Fruit fly (Drosophila melanogaster): ENCODE measurements around the gene CG11755.

The CG11755 gene

dm6 chr3R:8676560-8677000 lies at the start of gene CG11755, which contains the start of the genes Unc50 and CG8043:
Gene CG11755 (plus strand): TSS chr3R:8676915.
Gene Unc50 (minus strand): TSS chr3R:8676613.
Gene CG8043 (plus strand): TSS chr3R:8676915.
- TF ChIP-seq ttk (optimal IDR thresholded peaks at IDR 0.05): no peak
- no peak for TF ChIP-seq h (optimal IDR thresholded peaks at IDR 0.05)
- TF ChIP-seq Myc (optimal IDR thresholded peaks at IDR 0.05): no peak
- TF ChIP-seq insv (optimal IDR thresholded peaks at IDR 0.05): no peak
- no peak for TF ChIP-seq psq (optimal IDR thresholded peaks at IDR 0.05)
- no peak for TF ChIP-seq Sin3A (optimal IDR thresholded peaks at IDR 0.05)

- TF ChIP-seq ttk (optimal IDR thresholded peaks at IDR 0.05): no peak
- no peak for TF ChIP-seq h (optimal IDR thresholded peaks at IDR 0.05)
- TF ChIP-seq psq (optimal IDR thresholded peaks at IDR 0.05): no peak
- TF ChIP-seq insv (optimal IDR thresholded peaks at IDR 0.05): no peak
- no peak for TF ChIP-seq Myc (optimal IDR thresholded peaks at IDR 0.05)
- TF ChIP-seq Sin3A (optimal IDR thresholded peaks at IDR 0.05): no peak
Observed at dm6 chr3R:8635778-8636177, 40.9 kb upstream of the CG11755 start, which contains the start of gene Or85e. Gene Or85e (minus strand): TSS chr3R:8635878.

- TF ChIP-seq Myc (optimal IDR thresholded peaks at IDR 0.05): no peak
Observed at dm6 chr3R:8638629-8639028, 38.1 kb upstream of the CG11755 start.

dm6 chr3R:8642376-8642966 lies 34.2 kb upstream of the CG11755 start:
- TF ChIP-seq Myc (optimal IDR thresholded peaks at IDR 0.05) (no peak), insv (optimal IDR thresholded peaks at IDR 0.05) (no peak), Sin3A (optimal IDR thresholded peaks at IDR 0.05) (no peak), ttk (optimal IDR thresholded peaks at IDR 0.05) (no peak), h (optimal IDR thresholded peaks at IDR 0.05) (no peak), psq (optimal IDR thresholded peaks at IDR 0.05) (no peak)

dm6 chr3R:8645580-8646220 lies 31.0 kb upstream of the CG11755 start, which contains the start of gene Cyp313b1:
Gene Cyp313b1 (minus strand): TSS chr3R:8645650.
- TF ChIP-seq ttk (optimal IDR thresholded peaks at IDR 0.05) (no peak), Myc (optimal IDR thresholded peaks at IDR 0.05) (no peak), Sin3A (optimal IDR thresholded peaks at IDR 0.05) (no peak), psq (optimal IDR thresholded peaks at IDR 0.05) (no peak), insv (optimal IDR thresholded peaks at IDR 0.05) (no peak), h (optimal IDR thresholded peaks at IDR 0.05) (no peak)

dm6 chr3R:8650741-8651140 lies 26.0 kb upstream of the CG11755 start, which contains the start of the genes Mkk4 and SLIRP2:
Gene Mkk4 (minus strand): TSS chr3R:8650796.
Gene SLIRP2 (plus strand): TSS chr3R:8651084.
- TF ChIP-seq Myc (optimal IDR thresholded peaks at IDR 0.05) (no peak), Sin3A (optimal IDR thresholded peaks at IDR 0.05) (no peak), psq (optimal IDR thresholded peaks at IDR 0.05) (no peak), ttk (optimal IDR thresholded peaks at IDR 0.05) (no peak), insv (optimal IDR thresholded peaks at IDR 0.05) (no peak), h (optimal IDR thresholded peaks at IDR 0.05) (no peak)

- no peak for TF ChIP-seq insv (optimal IDR thresholded peaks at IDR 0.05)
- TF ChIP-seq psq (optimal IDR thresholded peaks at IDR 0.05): no peak
Observed at dm6 chr3R:8652731-8653130, 24.0 kb upstream of the CG11755 start, which contains the start of the genes Sys1 and Dhod. Gene Sys1 (plus strand): TSS chr3R:8652821. Gene Dhod (minus strand): TSS chr3R:8652916.

- no peak for TF ChIP-seq psq (optimal IDR thresholded peaks at IDR 0.05)
- TF ChIP-seq h (optimal IDR thresholded peaks at IDR 0.05): no peak
- TF ChIP-seq Myc (optimal IDR thresholded peaks at IDR 0.05): no peak
- no peak for TF ChIP-seq insv (optimal IDR thresholded peaks at IDR 0.05)
- no peak for TF ChIP-seq Sin3A (optimal IDR thresholded peaks at IDR 0.05)
- TF ChIP-seq ttk (optimal IDR thresholded peaks at IDR 0.05): no peak
Observed at dm6 chr3R:8654058-8654457, 22.7 kb upstream of the CG11755 start.

dm6 chr3R:8654666-8655065 lies 22.0 kb upstream of the CG11755 start, which contains the start of gene CG42489:
Gene CG42489 (minus strand): TSS chr3R:8654766.
- TF ChIP-seq h (optimal IDR thresholded peaks at IDR 0.05) (no peak), ttk (optimal IDR thresholded peaks at IDR 0.05) (no peak), psq (optimal IDR thresholded peaks at IDR 0.05) (no peak), insv (optimal IDR thresholded peaks at IDR 0.05) (no peak), Myc (optimal IDR thresholded peaks at IDR 0.05) (no peak), Sin3A (optimal IDR thresholded peaks at IDR 0.05) (no peak)

- TF ChIP-seq insv (optimal IDR thresholded peaks at IDR 0.05) (no peak), ttk (optimal IDR thresholded peaks at IDR 0.05) (no peak), psq (optimal IDR thresholded peaks at IDR 0.05) (no peak), Myc (optimal IDR thresholded peaks at IDR 0.05) (no peak)
Observed at dm6 chr3R:8658688-8659087, 18.0 kb upstream of the CG11755 start.

dm6 chr3R:8659200-8659897 lies 17.4 kb upstream of the CG11755 start:
- no peak for TF ChIP-seq ttk (optimal IDR thresholded peaks at IDR 0.05)
- TF ChIP-seq Myc (optimal IDR thresholded peaks at IDR 0.05): no peak
- TF ChIP-seq Sin3A (optimal IDR thresholded peaks at IDR 0.05): no peak

dm6 chr3R:8659907-8660660 lies 16.6 kb upstream of the CG11755 start:
- TF ChIP-seq Myc (optimal IDR thresholded peaks at IDR 0.05): no peak
- TF ChIP-seq psq (optimal IDR thresholded peaks at IDR 0.05): no peak
- no peak for TF ChIP-seq h (optimal IDR thresholded peaks at IDR 0.05)
- TF ChIP-seq Sin3A (optimal IDR thresholded peaks at IDR 0.05): no peak
- TF ChIP-seq insv (optimal IDR thresholded peaks at IDR 0.05): no peak
- no peak for TF ChIP-seq ttk (optimal IDR thresholded peaks at IDR 0.05)
